Fruit fly (Drosophila melanogaster) whole organism, pupa: ENCODE data around the gene Nf1.

Experiments used
- CG10348 ChIP-seq: fragments of 200-800 bp; sonication (Bioruptor generic); IDR thresholded peaks from 2 replicates; pipeline ENCODE4 v1.3.6; 2022; ENCODE audit warnings: missing biosample characterization, missing genetic modification characterization
- CG14655 ChIP-seq: fragments of 200-800 bp; sonication (Bioruptor generic); optimal IDR thresholded peaks from 3 replicates; lab custom pipeline; 2017; ENCODE audit warnings: mild to moderate bottlenecking, missing biosample characterization, missing genetic modification reagents, missing genetic modification characterization
- CG15710 ChIP-seq: fragments of 200-800 bp; sonication (Bioruptor generic); optimal IDR thresholded peaks from 2 replicates; lab custom pipeline; 2018; ENCODE audit warnings: missing biosample characterization, mild to moderate bottlenecking, missing genetic modification characterization, moderate library complexity
- CG17806 ChIP-seq: fragments of 200-800 bp; sonication (Bioruptor generic); optimal IDR thresholded peaks from 2 replicates; lab custom pipeline; 2018; ENCODE audit warnings: missing biosample characterization, mild to moderate bottlenecking, missing genetic modification characterization, moderate library complexity
- CG34367 ChIP-seq: fragments of 200-800 bp; sonication (Bioruptor generic); optimal IDR thresholded peaks from 2 replicates; lab custom pipeline; 2018; ENCODE audit warnings: missing biosample characterization, mild to moderate bottlenecking, missing genetic modification characterization
- CG4496 ChIP-seq: fragments of 200-800 bp; sonication (Bioruptor generic); IDR thresholded peaks from 3 replicates; pipeline ENCODE4 v1.3.6; 2022; ENCODE audit warnings: missing biosample characterization, missing genetic modification characterization
- CG8159 ChIP-seq: fragments of 200-800 bp; sonication (Bioruptor generic); optimal IDR thresholded peaks from 3 replicates; lab custom pipeline; 2018; ENCODE audit warnings: missing biosample characterization, mild to moderate bottlenecking, missing genetic modification characterization, moderate library complexity
- CG8301 ChIP-seq: fragments of 200-800 bp; sonication (Bioruptor generic); optimal IDR thresholded peaks from 2 replicates; lab custom pipeline; 2018; ENCODE audit warnings: missing biosample characterization, mild to moderate bottlenecking, missing genetic modification characterization
- D1 ChIP-seq: fragments of 200-800 bp; sonication (Bioruptor generic); optimal IDR thresholded peaks from 2 replicates; lab custom pipeline; 2018; ENCODE audit warnings: missing biosample characterization, mild to moderate bottlenecking, missing genetic modification characterization, moderate library complexity
- EcR ChIP-seq: fragments of 200-800 bp; sonication (Bioruptor generic); optimal IDR thresholded peaks from 3 replicates; lab custom pipeline; 2019; ENCODE audit warnings: missing biosample characterization, missing genetic modification characterization, mild to moderate bottlenecking, moderate library complexity, missing genetic modification reagents
- Pif1A ChIP-seq: fragments of 200-800 bp; sonication (Bioruptor generic); optimal IDR thresholded peaks from 3 replicates; lab custom pipeline; 2016; ENCODE audit warnings: missing biosample characterization, missing genetic modification characterization
- Snoo ChIP-seq: fragments of 200-800 bp; sonication (Bioruptor generic); optimal IDR thresholded peaks from 3 replicates; lab custom pipeline; 2017; ENCODE audit warnings: missing biosample characterization, mild to moderate bottlenecking, missing genetic modification characterization, inconsistent platforms
- fd96Ca ChIP-seq: fragments of 200-800 bp; sonication (Bioruptor generic); IDR thresholded peaks from 3 replicates; pipeline ENCODE4 v1.3.6; 2022; ENCODE audit warnings: missing biosample characterization, missing genetic modification characterization

dm6 chr3R:25958979-25959378 is 23.8 kb upstream of the Nf1 start, which contains the start of gene CG14540:
- no peak for TF ChIP-seq fd96Ca (GFP tag; lab: Robert Waterston, UW)
- no peak for TF ChIP-seq Pif1A (GFP tag; lab: Kevin White, UChicago)
- TF ChIP-seq CG17806 (tag; lab: Kevin White, UChicago), result no peak
- TF ChIP-seq CG14655 (GFP tag; lab: Kevin White, UChicago), result no peak
- TF ChIP-seq EcR (GFP tag; lab: Kevin White, UChicago), result no peak
- TF ChIP-seq CG4496, result no peak
- TF ChIP-seq CG8159 (tag; lab: Kevin White, UChicago), result no peak
- no peak for TF ChIP-seq CG8301 (tag; lab: Kevin White, UChicago)
- TF ChIP-seq D1 (tag; lab: Kevin White, UChicago), result no peak
- no peak for TF ChIP-seq CG15710 (tag; lab: Kevin White, UChicago)
- no peak for TF ChIP-seq CG34367 (tag; lab: Kevin White, UChicago)
- TF ChIP-seq CG10348, result no peak
- no peak for TF ChIP-seq Snoo (tag; lab: Kevin White, UChicago)
